Worm (Caenorhabditis elegans) whole organism, L1 larva: ENCODE data around the gene oac-54.

Experiments used
- C16A3.4 ChIP-seq: fragments of 150-350 bp; optimal IDR thresholded peaks from 2 replicates; lab custom pipeline; 2014; ENCODE audit warnings: missing biosample characterization, missing genetic modification characterization
- aha-1 ChIP-seq: fragments of 150-350 bp; optimal IDR thresholded peaks from 2 replicates; lab custom pipeline; 2014; ENCODE audit warnings: missing biosample characterization, missing genetic modification characterization
- elt-2 ChIP-seq: sonication (generic microtip); optimal IDR thresholded peaks from 2 replicates; lab custom pipeline; 2016; ENCODE audit warnings: missing genetic modification characterization, mild to moderate bottlenecking, inconsistent platforms, missing compliant biosample characterization, missing genetic modification reagents
- fkh-10 ChIP-seq: sonication (generic microtip); optimal IDR thresholded peaks from 2 replicates; lab custom pipeline; 2017; ENCODE audit warnings: missing biosample characterization, missing genetic modification reagents, missing genetic modification characterization
- lin-39 ChIP-seq: fragments of 150-350 bp; optimal IDR thresholded peaks from 2 replicates; lab custom pipeline; 2014; ENCODE audit warnings: missing biosample characterization, missing genetic modification reagents, missing genetic modification characterization
- mdl-1 ChIP-seq, 2 experiments: fragments of 150-350 bp; optimal IDR thresholded peaks; 2 replicates each; lab custom pipeline; 2014 to 2017; ENCODE audit warnings: missing biosample characterization in 2 of 2, missing genetic modification characterization in 2 of 2, inconsistent platforms in 1 of 2
- nhr-28 ChIP-seq: fragments of 150-350 bp; optimal IDR thresholded peaks from 2 replicates; lab custom pipeline; 2014; ENCODE audit warnings: missing biosample characterization, missing genetic modification characterization
- nhr-77 ChIP-seq: fragments of 150-350 bp; optimal IDR thresholded peaks from 2 replicates; lab custom pipeline; 2014; ENCODE audit warnings: missing biosample characterization, missing genetic modification characterization
- pqm-1 ChIP-seq: sonication (generic microtip); optimal IDR thresholded peaks from 3 replicates; lab custom pipeline; 2017; ENCODE audit warnings: missing biosample characterization, missing genetic modification characterization
- sup-37 ChIP-seq: fragments of 200-800 bp; sonication (Bioruptor generic); optimal IDR thresholded peaks from 2 replicates; lab custom pipeline; 2018; ENCODE audit warnings: mild to moderate bottlenecking, missing genetic modification characterization, missing compliant biosample characterization
- zag-1 ChIP-seq: fragments of 150-350 bp; optimal IDR thresholded peaks from 2 replicates; lab custom pipeline; 2014; ENCODE audit warnings: missing biosample characterization, missing genetic modification characterization
- ztf-4 ChIP-seq: fragments of 150-350 bp; optimal IDR thresholded peaks from 2 replicates; lab custom pipeline; 2014; ENCODE audit warnings: missing biosample characterization, missing genetic modification characterization

- TF ChIP-seq nhr-28 (tag; lab: Kevin White, UChicago) (no peak), aha-1 (tag; lab: Kevin White, UChicago) (no peak), ztf-4 (no peak), C16A3.4 (tag; lab: Kevin White, UChicago) (no peak), nhr-77 (tag; lab: Kevin White, UChicago) (no peak), fkh-10 (GFP tag; lab: Kevin White, UChicago) (no peak), pqm-1 (tag; lab: Kevin White, UChicago) (no peak), lin-39 (tag; lab: Kevin White, UChicago) (no peak), sup-37 (GFP tag; lab: Kevin White, UChicago) (no peak), elt-2 (tag; lab: Kevin White, UChicago) (no peak), mdl-1 (tag; optimal IDR thresholded peaks at IDR 0.05; lab: Kevin White, UChicago) (no peak), zag-1 (no peak)
Measured at ce11 chrII:9172849-9173248, 14.9 kb downstream of the oac-54 start, which contains the start of gene T23G7.2.
